Fruit fly (Drosophila melanogaster) whole organism, embryonic: Measurements from ENCODE around the gene dpr14.

Source experiments
- Asciz ChIP-seq: fragments of 200-800 bp; sonication (Bioruptor generic); optimal IDR thresholded peaks from 2 replicates; lab custom pipeline; 2017; ENCODE audit warnings: missing biosample characterization, mild to moderate bottlenecking, missing genetic modification characterization, missing genetic modification reagents
- Atf6 ChIP-seq: fragments of 200-800 bp; sonication (Bioruptor generic); IDR thresholded peaks from 2 replicates; pipeline ENCODE4 v1.3.6; 2022; ENCODE audit warnings: missing biosample characterization, missing genetic modification characterization
- Awh ChIP-seq: fragments of 200-800 bp; sonication (Bioruptor generic); IDR thresholded peaks from 2 replicates; pipeline ENCODE4, ENCODE4 v1.3.6; 2022; ENCODE audit warnings: missing biosample characterization, missing genetic modification characterization
- Bteb2 ChIP-seq: fragments of 200-800 bp; sonication (Bioruptor generic); optimal IDR thresholded peaks from 2 replicates; lab custom pipeline; 2016; ENCODE audit warnings: missing biosample characterization, missing genetic modification characterization
- CG10274 ChIP-seq: fragments of 200-800 bp; sonication (Bioruptor generic); optimal IDR thresholded peaks from 3 replicates; lab custom pipeline; 2017; ENCODE audit warnings: missing biosample characterization, mild to moderate bottlenecking, missing genetic modification characterization
- CG11695 ChIP-seq: fragments of 200-800 bp; sonication (Bioruptor generic); IDR thresholded peaks from 3 replicates; pipeline ENCODE4 v1.3.6; 2022; ENCODE audit warnings: missing biosample characterization, missing genetic modification characterization
- CG11696 ChIP-seq: fragments of 200-800 bp; sonication (Bioruptor generic); IDR thresholded peaks from 2 replicates; pipeline ENCODE4 v1.3.6; 2022; ENCODE audit warnings: missing biosample characterization, missing genetic modification characterization
- CG11723 ChIP-seq: fragments of 200-800 bp; sonication (Bioruptor generic); optimal IDR thresholded peaks from 2 replicates; lab custom pipeline; 2017; ENCODE audit warnings: missing biosample characterization, mild to moderate bottlenecking, missing genetic modification characterization
- CG12236 ChIP-seq: fragments of 200-800 bp; sonication (Bioruptor generic); optimal IDR thresholded peaks from 2 replicates; lab custom pipeline; 2016; ENCODE audit warnings: missing biosample characterization, missing genetic modification characterization
- CG1233 ChIP-seq: fragments of 200-800 bp; sonication (Bioruptor generic); optimal IDR thresholded peaks from 4 replicates; lab custom pipeline; 2018; ENCODE audit warnings: missing biosample characterization, mild to moderate bottlenecking, missing genetic modification characterization
- CG14710 ChIP-seq: fragments of 200-800 bp; sonication (Bioruptor generic); optimal IDR thresholded peaks from 3 replicates; lab custom pipeline; 2019; ENCODE audit warnings: missing biosample characterization, mild to moderate bottlenecking, missing genetic modification characterization, moderate library complexity
- CG1529 ChIP-seq: fragments of 200-800 bp; sonication (Bioruptor generic); optimal IDR thresholded peaks from 3 replicates; lab custom pipeline; 2018; ENCODE audit warnings: missing biosample characterization, missing genetic modification characterization
- CG15514 ChIP-seq: fragments of 200-800 bp; sonication (Bioruptor generic); optimal IDR thresholded peaks from 3 replicates; lab custom pipeline; 2017; ENCODE audit warnings: missing biosample characterization, missing genetic modification characterization, mild to moderate bottlenecking, moderate library complexity, missing genetic modification reagents
- CG15696 ChIP-seq: fragments of 200-800 bp; sonication (Bioruptor generic); optimal IDR thresholded peaks from 2 replicates; lab custom pipeline; 2019; ENCODE audit warnings: missing biosample characterization, mild to moderate bottlenecking, missing genetic modification characterization, moderate library complexity
- CG1792 ChIP-seq: fragments of 200-800 bp; sonication (Bioruptor generic); optimal IDR thresholded peaks from 2 replicates; lab custom pipeline; 2016; ENCODE audit warnings: missing biosample characterization, missing genetic modification characterization
- CG18619 ChIP-seq: fragments of 200-800 bp; sonication (Bioruptor generic); optimal IDR thresholded peaks from 3 replicates; lab custom pipeline; 2017; ENCODE audit warnings: missing biosample characterization, mild to moderate bottlenecking, missing genetic modification characterization
- CG30431 ChIP-seq: fragments of 200-800 bp; sonication (Bioruptor generic); optimal IDR thresholded peaks from 2 replicates; lab custom pipeline; 2017; ENCODE audit warnings: missing biosample characterization, missing genetic modification characterization
- CG3726 ChIP-seq: fragments of 200-800 bp; sonication (Bioruptor generic); IDR thresholded peaks from 3 replicates; pipeline ENCODE4, ENCODE4 v1.3.6; 2022; ENCODE audit warnings: missing biosample characterization, missing genetic modification characterization
- CG42726 ChIP-seq: fragments of 200-800 bp; sonication (Bioruptor generic); IDR thresholded peaks from 2 replicates; pipeline ENCODE4 v1.3.6; 2022; ENCODE audit warnings: missing biosample characterization, missing genetic modification characterization; ENCODE audit not compliant: partially characterized antibody
- CG4282 ChIP-seq: fragments of 200-800 bp; sonication (Bioruptor generic); optimal IDR thresholded peaks from 2 replicates; lab custom pipeline; 2016; ENCODE audit warnings: missing biosample characterization, missing genetic modification characterization
- CG6689 ChIP-seq: fragments of 200-800 bp; sonication (Bioruptor generic); IDR thresholded peaks from 2 replicates; pipeline ENCODE4 v1.3.6; 2022; ENCODE audit warnings: missing biosample characterization, missing genetic modification characterization
- CG6765 ChIP-seq: fragments of 200-800 bp; sonication (Bioruptor generic); optimal IDR thresholded peaks from 3 replicates; lab custom pipeline; 2017; ENCODE audit warnings: missing biosample characterization, mild to moderate bottlenecking, missing genetic modification characterization
- CG7556 ChIP-seq: fragments of 200-800 bp; sonication (Bioruptor generic); optimal IDR thresholded peaks from 2 replicates; lab custom pipeline; 2017; ENCODE audit warnings: missing biosample characterization, mild to moderate bottlenecking, missing genetic modification characterization
- CG7987 ChIP-seq: fragments of 200-800 bp; sonication (Bioruptor generic); optimal IDR thresholded peaks from 2 replicates; lab custom pipeline; 2018; ENCODE audit warnings: missing biosample characterization, mild to moderate bottlenecking, missing genetic modification characterization, moderate library complexity
- CG8281 ChIP-seq: fragments of 200-800 bp; sonication (Bioruptor generic); optimal IDR thresholded peaks from 2 replicates; lab custom pipeline; 2018; ENCODE audit warnings: missing biosample characterization, mild to moderate bottlenecking, missing genetic modification characterization, moderate library complexity
- CG8924 ChIP-seq: fragments of 200-800 bp; optimal IDR thresholded peaks from 3 replicates; lab custom pipeline; 2019; ENCODE audit warnings: missing biosample characterization, mild to moderate bottlenecking, missing genetic modification characterization, moderate library complexity
- CG8944 ChIP-seq: fragments of 200-800 bp; sonication (Bioruptor generic); optimal IDR thresholded peaks from 3 replicates; lab custom pipeline; 2016; ENCODE audit warnings: missing biosample characterization, missing genetic modification characterization
- Camta ChIP-seq: fragments of 200-800 bp; sonication (Bioruptor generic); optimal IDR thresholded peaks from 2 replicates; lab custom pipeline; 2016; ENCODE audit warnings: missing biosample characterization, missing genetic modification characterization
- CoRest ChIP-seq: fragments of 200-800 bp; sonication (Bioruptor generic); optimal IDR thresholded peaks from 3 replicates; lab custom pipeline; 2018; ENCODE audit warnings: missing biosample characterization, mild to moderate bottlenecking, missing genetic modification characterization, moderate library complexity
- Dfd ChIP-seq, 2 experiments: fragments of >200 bp; optimal IDR thresholded peaks; 2 replicates each; lab custom pipeline; 2017; ENCODE audit warnings: missing biosample characterization in 2 of 2, missing genetic modification characterization in 2 of 2
- E2f2 ChIP-seq: fragments of 200-800 bp; sonication (Bioruptor generic); IDR thresholded peaks from 2 replicates; pipeline ENCODE4 v1.3.6; 2022; ENCODE audit warnings: missing biosample characterization, missing genetic modification characterization
- ERR ChIP-seq: fragments of 200-800 bp; sonication (Bioruptor generic); optimal IDR thresholded peaks from 2 replicates; lab custom pipeline; 2016; ENCODE audit warnings: missing biosample characterization, missing genetic modification characterization
- Hr51 ChIP-seq, 2 experiments: fragments of 200-800 bp; sonication (Bioruptor generic); optimal IDR thresholded peaks; 2 replicates in 1 of 2; 3 replicates in 1 of 2; lab custom pipeline; 2016 to 2018; ENCODE audit warnings: missing biosample characterization in 2 of 2, missing genetic modification characterization in 2 of 2, mild to moderate bottlenecking in 1 of 2, moderate library complexity in 1 of 2
- Nf-YB ChIP-seq: fragments of 200-800 bp; sonication (Bioruptor generic); optimal IDR thresholded peaks from 3 replicates; lab custom pipeline; 2019; ENCODE audit warnings: missing biosample characterization, mild to moderate bottlenecking, missing genetic modification characterization, moderate library complexity
- Nf-YC ChIP-seq: fragments of 200-800 bp; optimal IDR thresholded peaks from 3 replicates; lab custom pipeline; 2019; ENCODE audit warnings: missing biosample characterization, mild to moderate bottlenecking, missing genetic modification characterization, moderate library complexity
- Pdp1 ChIP-seq, 2 experiments: fragments of 200-800 bp; sonication (Bioruptor generic); optimal IDR thresholded peaks; 3 replicates each; lab custom pipeline; 2016; ENCODE audit warnings: missing biosample characterization in 2 of 2, missing genetic modification characterization in 2 of 2, mild to moderate bottlenecking in 1 of 2, moderate library complexity in 1 of 2
- Sin3A ChIP-seq: fragments of >200 bp; optimal IDR thresholded peaks from 2 replicates; lab custom pipeline; 2018
- Tbp ChIP-seq: fragments of >200 bp; optimal IDR thresholded peaks from 2 replicates; lab custom pipeline; 2018; ENCODE audit warnings: missing biosample characterization, missing genetic modification characterization
- abd-A ChIP-seq: fragments of 200-800 bp; sonication (Bioruptor generic); optimal IDR thresholded peaks from 3 replicates; lab custom pipeline; 2019; ENCODE audit warnings: missing biosample characterization, mild to moderate bottlenecking, missing genetic modification characterization, moderate library complexity
- cg ChIP-seq: fragments of 200-800 bp; sonication (Bioruptor generic); optimal IDR thresholded peaks from 3 replicates; lab custom pipeline; 2019; ENCODE audit warnings: missing biosample characterization, mild to moderate bottlenecking, missing genetic modification characterization, moderate library complexity
- dmrt11E ChIP-seq: fragments of 200-800 bp; sonication (Bioruptor generic); optimal IDR thresholded peaks from 3 replicates; lab custom pipeline; 2018; ENCODE audit warnings: missing biosample characterization, mild to moderate bottlenecking, missing genetic modification characterization, moderate library complexity
- hth ChIP-seq: fragments of >200 bp; optimal IDR thresholded peaks from 2 replicates; lab custom pipeline; 2017; ENCODE audit warnings: inconsistent platforms
- kay ChIP-seq: fragments of 200-800 bp; sonication (Bioruptor generic); optimal IDR thresholded peaks from 2 replicates; lab custom pipeline; 2016; ENCODE audit warnings: missing biosample characterization, missing genetic modification characterization
- knrl ChIP-seq: fragments of 200-800 bp; sonication (Bioruptor generic); IDR thresholded peaks from 3 replicates; pipeline ENCODE4 v1.3.6; 2022; ENCODE audit warnings: missing biosample characterization, missing genetic modification characterization; ENCODE audit not compliant: partially characterized antibody
- oc ChIP-seq: fragments of 200-800 bp; sonication (Bioruptor generic); optimal IDR thresholded peaks from 2 replicates; lab custom pipeline; 2018; ENCODE audit warnings: missing biosample characterization, mild to moderate bottlenecking, missing genetic modification characterization, moderate library complexity
- pfk ChIP-seq: fragments of 200-800 bp; sonication (Bioruptor generic); optimal IDR thresholded peaks from 2 replicates; lab custom pipeline; 2018; ENCODE audit warnings: missing biosample characterization, mild to moderate bottlenecking, missing genetic modification characterization, moderate library complexity
- row ChIP-seq: fragments of 200-800 bp; sonication (Bioruptor generic); IDR thresholded peaks from 3 replicates; pipeline ENCODE4 v1.3.6; 2022; ENCODE audit warnings: missing biosample characterization, missing genetic modification characterization
- shn ChIP-seq: fragments of 200-800 bp; sonication (Bioruptor generic); optimal IDR thresholded peaks from 3 replicates; lab custom pipeline; 2016; ENCODE audit warnings: missing biosample characterization, missing genetic modification characterization
- tio ChIP-seq: fragments of 200-800 bp; sonication (Bioruptor generic); optimal IDR thresholded peaks from 2 replicates; lab custom pipeline; 2017; ENCODE audit warnings: missing biosample characterization, missing genetic modification characterization, inconsistent platforms
- z ChIP-seq: fragments of 200-800 bp; sonication (Bioruptor generic); IDR thresholded peaks from 3 replicates; pipeline ENCODE4 v1.3.6; 2022; ENCODE audit warnings: missing biosample characterization, missing genetic modification characterization

Gene dpr14

dm6 chrX:7893411-7894122 lies 14.5 kb downstream of the dpr14 start, which contains the start of the genes CG45089, ND-MNLL and p115 (continued):
- peak; percentile 69 for TF ChIP-seq knrl (GFP tag; lab: Robert Waterston, UW)
- TF ChIP-seq CG12236 (GFP tag; lab: Kevin White, UChicago): no peak
- TF ChIP-seq CG10274 (GFP tag; lab: Kevin White, UChicago): no peak
- no peak for TF ChIP-seq Asciz
- no peak for TF ChIP-seq Bteb2 (GFP tag; lab: Kevin White, UChicago)
- peak; percentile 56 for TF ChIP-seq Sin3A (lab: Kevin White, UChicago)
- no peak for TF ChIP-seq CG11723
- no peak for TF ChIP-seq CG30431 (GFP tag; lab: Kevin White, UChicago)
- peak in 1 of 2 experiments; percentile 98 for TF ChIP-seq Pdp1 (GFP tag; optimal IDR thresholded peaks at IDR 0.05; lab: Kevin White, UChicago)
- no peak for TF ChIP-seq Dfd (GFP tag; optimal IDR thresholded peaks at IDR 0.05; lab: Kevin White, UChicago)
- TF ChIP-seq oc (tag; lab: Kevin White, UChicago): peak; percentile 31
- TF ChIP-seq CoRest (tag; lab: Kevin White, UChicago): peak; percentile 64
- TF ChIP-seq Camta (GFP tag; lab: Kevin White, UChicago): no peak
- TF ChIP-seq CG42726 (GFP tag; lab: Robert Waterston, UW): no peak
- TF ChIP-seq E2f2 (GFP tag; lab: Robert Waterston, UW): peak; percentile 47
- TF ChIP-seq CG7987 (GFP tag; lab: Kevin White, UChicago): no peak
- TF ChIP-seq z (GFP tag; lab: Robert Waterston, UW): no peak
- TF ChIP-seq shn: peak; percentile 14
- TF ChIP-seq CG4282 (GFP tag; lab: Kevin White, UChicago): no peak
- peak; percentile 19 for TF ChIP-seq tio (GFP tag; lab: Kevin White, UChicago)
- no peak for TF ChIP-seq pfk (GFP tag; lab: Kevin White, UChicago)
- no peak for TF ChIP-seq CG1233 (GFP tag; lab: Kevin White, UChicago)
- TF ChIP-seq kay: peak; percentile 46
- 0 out of 3 replicates have a peak, but pooled peaks have one; percentile 9 for TF ChIP-seq CG11695 (GFP tag; lab: Robert Waterston, UW)
- peak; percentile 37; the same call in 1 of the 2 replicates for TF ChIP-seq Awh (GFP tag; lab: Robert Waterston, UW)
- TF ChIP-seq CG14710 (tag; lab: Kevin White, UChicago): peak; percentile 77
- peak; percentile 35 to 64 for TF ChIP-seq Hr51 (GFP tag; optimal IDR thresholded peaks at IDR 0.05; lab: Kevin White, UChicago)
- TF ChIP-seq abd-A (tag; lab: Kevin White, UChicago): no peak
- no peak for TF ChIP-seq CG1792
- no peak for TF ChIP-seq Atf6 (GFP tag; lab: Robert Waterston, UW)
- TF ChIP-seq ERR (GFP tag; lab: Kevin White, UChicago): no peak
- peak; percentile 6 for TF ChIP-seq CG1529 (GFP tag; lab: Kevin White, UChicago)
- TF ChIP-seq CG6689: peak; percentile 40; the same call in 1 of the 2 replicates
- TF ChIP-seq CG15696 (tag; lab: Kevin White, UChicago): peak; percentile 73
- TF ChIP-seq CG8281: peak; percentile 15
- TF ChIP-seq CG8944 (GFP tag; lab: Kevin White, UChicago): no peak
- TF ChIP-seq row (GFP tag; lab: Robert Waterston, UW): peak; percentile 86
- peak; percentile 62 for TF ChIP-seq Nf-YC (tag; lab: Kevin White, UChicago)
- TF ChIP-seq cg (GFP tag; lab: Kevin White, UChicago): no peak
- TF ChIP-seq CG8924 (tag; lab: Kevin White, UChicago): peak; percentile 68
- no peak for TF ChIP-seq CG3726 (GFP tag; lab: Robert Waterston, UW)
- peak; percentile 66 for TF ChIP-seq CG15514
- peak; percentile 26 for TF ChIP-seq CG7556
- TF ChIP-seq hth: no peak
- peak; percentile 19 for TF ChIP-seq Nf-YB (GFP tag; lab: Kevin White, UChicago)
- TF ChIP-seq Tbp (GFP tag; lab: Kevin White, UChicago): no peak
- peak; percentile 30 for TF ChIP-seq CG6765 (GFP tag; lab: Kevin White, UChicago)
- peak; percentile 17 for TF ChIP-seq CG18619
- no peak for TF ChIP-seq CG11696 (GFP tag; lab: Robert Waterston, UW)
- TF ChIP-seq dmrt11E (tag; lab: Kevin White, UChicago): peak; percentile 56
